Worm (Caenorhabditis elegans) whole organism, L4 larva: ENCODE measurements around the gene F39G3.2.
A peak's percentile ranks its signal among the peaks of the same experiment; 100 is the strongest.

ENCODE experiments used
- D1046.2 ChIP-seq: fragments of 200-800 bp; sonication (Bioruptor generic); IDR thresholded peaks from 2 replicates; pipeline ENCODE4 v1.3.6; 2022; ENCODE audit warnings: missing genetic modification characterization, missing compliant biosample characterization
- F10B5.3 ChIP-seq: sonication (generic microtip); optimal IDR thresholded peaks from 2 replicates; lab custom pipeline; 2016; ENCODE audit warnings: mild to moderate bottlenecking, missing genetic modification characterization, missing compliant biosample characterization
- F37D6.2 ChIP-seq: sonication (generic microtip); optimal IDR thresholded peaks from 2 replicates; lab custom pipeline; 2016; ENCODE audit warnings: mild to moderate bottlenecking, missing genetic modification characterization, missing compliant biosample characterization
- T26A8.4 ChIP-seq: fragments of 200-800 bp; sonication (Bioruptor generic); IDR thresholded peaks from 2 replicates; pipeline ENCODE4 v1.3.6; 2022; ENCODE audit warnings: missing genetic modification characterization, missing compliant biosample characterization
- Y105C5A.15 ChIP-seq: fragments of 200-800 bp; sonication (Bioruptor generic); IDR thresholded peaks from 2 replicates; pipeline ENCODE4 v1.3.6; 2022; ENCODE audit warnings: missing genetic modification characterization, missing compliant biosample characterization
- Y48G9A.11 ChIP-seq: fragments of 200-800 bp; sonication (Bioruptor generic); IDR thresholded peaks from 2 replicates; pipeline ENCODE4 v1.3.6; 2022; ENCODE audit warnings: missing genetic modification reagents, missing genetic modification characterization, missing compliant biosample characterization
- Y5F2A.4 ChIP-seq: fragments of 200-800 bp; sonication (Bioruptor generic); optimal IDR thresholded peaks from 2 replicates; lab custom pipeline; 2018; ENCODE audit warnings: mild to moderate bottlenecking, missing genetic modification characterization, missing compliant biosample characterization
- Y75B8A.6 ChIP-seq: fragments of 200-800 bp; sonication (Bioruptor generic); IDR thresholded peaks from 2 replicates; pipeline ENCODE4 v1.3.6; 2022; ENCODE audit warnings: missing genetic modification reagents, missing genetic modification characterization, missing compliant biosample characterization
- aly-2 ChIP-seq: sonication (generic microtip); optimal IDR thresholded peaks from 2 replicates; lab custom pipeline; 2018; ENCODE audit warnings: missing biosample characterization, missing genetic modification characterization
- ceh-44 ChIP-seq: fragments of 200-800 bp; sonication (Bioruptor generic); IDR thresholded peaks from 2 replicates; pipeline ENCODE4 v1.3.6; 2022; ENCODE audit warnings: missing genetic modification reagents, missing genetic modification characterization, missing compliant biosample characterization
- ceh-62 ChIP-seq: sonication (generic microtip); optimal IDR thresholded peaks from 2 replicates; lab custom pipeline; 2017; ENCODE audit warnings: missing biosample characterization, missing genetic modification characterization
- ceh-82 ChIP-seq: sonication (generic microtip); optimal IDR thresholded peaks from 2 replicates; lab custom pipeline; 2017; ENCODE audit warnings: missing biosample characterization, missing genetic modification characterization
- ctbp-1 ChIP-seq: fragments of 200-800 bp; sonication (Bioruptor generic); IDR thresholded peaks from 2 replicates; pipeline ENCODE4 v1.3.6; 2022; ENCODE audit warnings: missing genetic modification reagents, missing genetic modification characterization, missing compliant biosample characterization
- daf-12 ChIP-seq: fragments of 150-350 bp; optimal IDR thresholded peaks from 2 replicates; lab custom pipeline; 2014; ENCODE audit warnings: missing biosample characterization, missing genetic modification reagents, missing genetic modification characterization
- daf-16 ChIP-seq, 3 experiments: sonication (generic microtip); optimal IDR thresholded peaks; 2 replicates each; lab custom pipeline; 2016 to 2017; ENCODE audit warnings: missing genetic modification characterization in 3 of 3, missing genetic modification reagents in 3 of 3, mild to moderate bottlenecking in 2 of 3, missing compliant biosample characterization in 2 of 3, missing biosample characterization in 1 of 3, moderate library complexity in 1 of 3
- dpl-1 ChIP-seq: fragments of 150-350 bp; optimal IDR thresholded peaks from 2 replicates; lab custom pipeline; 2014; ENCODE audit warnings: missing biosample characterization, missing genetic modification reagents, missing genetic modification characterization
- egl-43 ChIP-seq: fragments of 200-800 bp; sonication (Bioruptor generic); IDR thresholded peaks from 2 replicates; pipeline ENCODE4 v1.3.6; 2022; ENCODE audit warnings: missing genetic modification reagents, missing genetic modification characterization, missing compliant biosample characterization
- fkh-10 ChIP-seq: fragments of 150-350 bp; optimal IDR thresholded peaks from 2 replicates; lab custom pipeline; 2014; ENCODE audit warnings: missing biosample characterization, missing genetic modification reagents, missing genetic modification characterization
- fos-1 ChIP-seq: fragments of 150-350 bp; optimal IDR thresholded peaks from 2 replicates; lab custom pipeline; 2014; ENCODE audit warnings: missing biosample characterization, missing genetic modification characterization
- gei-8 ChIP-seq: fragments of 200-800 bp; sonication (Bioruptor generic); optimal IDR thresholded peaks from 2 replicates; lab custom pipeline; 2018; ENCODE audit warnings: mild to moderate bottlenecking, missing genetic modification characterization, missing compliant biosample characterization
- hlh-30 ChIP-seq: sonication (generic microtip); optimal IDR thresholded peaks from 2 replicates; lab custom pipeline; 2017; ENCODE audit warnings: antibody characterized with exemption, mild to moderate bottlenecking, missing genetic modification characterization, missing compliant biosample characterization; ENCODE audit not compliant: insufficient read depth
- lin-15B ChIP-seq: fragments of 150-350 bp; sonication (generic microtip); optimal IDR thresholded peaks from 3 replicates; lab custom pipeline; 2014; ENCODE audit warnings: missing biosample characterization, missing genetic modification characterization
- lin-39 ChIP-seq: fragments of 150-350 bp; optimal IDR thresholded peaks from 2 replicates; lab custom pipeline; 2014; ENCODE audit warnings: missing biosample characterization, missing genetic modification reagents, missing genetic modification characterization
- lir-3 ChIP-seq: sonication (generic microtip); optimal IDR thresholded peaks from 2 replicates; lab custom pipeline; 2016; ENCODE audit warnings: mild to moderate bottlenecking, missing genetic modification characterization, missing compliant biosample characterization
- madf-5 ChIP-seq, 2 experiments: fragments of 200-800 bp; sonication (Bioruptor generic); IDR thresholded peaks; 2 replicates each; pipeline ENCODE4 v1.3.6; 2022; ENCODE audit warnings: missing compliant biosample characterization in 2 of 2, missing genetic modification characterization in 2 of 2
- mep-1 ChIP-seq: fragments of 150-350 bp; sonication (generic microtip); optimal IDR thresholded peaks from 3 replicates; lab custom pipeline; 2014; ENCODE audit warnings: missing biosample characterization, missing genetic modification characterization
- nhr-102 ChIP-seq: sonication (generic microtip); optimal IDR thresholded peaks from 2 replicates; lab custom pipeline; 2016; ENCODE audit warnings: mild to moderate bottlenecking, missing genetic modification characterization, moderate library complexity, missing compliant biosample characterization
- nhr-25 ChIP-seq: sonication (generic microtip); optimal IDR thresholded peaks from 2 replicates; lab custom pipeline; 2017; ENCODE audit warnings: missing genetic modification characterization, mild to moderate bottlenecking, missing compliant biosample characterization, antibody characterized with exemption, moderate library complexity, borderline replicate concordance; ENCODE audit not compliant: insufficient read depth
- nhr-42 ChIP-seq: fragments of 200-800 bp; sonication (Bioruptor generic); IDR thresholded peaks from 2 replicates; pipeline ENCODE4 v1.3.6; 2022; ENCODE audit warnings: missing genetic modification characterization, missing compliant biosample characterization
- nhr-6 ChIP-seq: fragments of 150-350 bp; optimal IDR thresholded peaks from 2 replicates; lab custom pipeline; 2014; ENCODE audit warnings: missing biosample characterization, missing genetic modification characterization
- nhr-77 ChIP-seq: fragments of 150-350 bp; optimal IDR thresholded peaks from 2 replicates; lab custom pipeline; 2014; ENCODE audit warnings: missing biosample characterization, missing genetic modification characterization
- pha-4 ChIP-seq, 2 experiments: fragments of 150-350 bp in 1 of 2; fragments of 200-800 bp in 1 of 2; sonication (Bioruptor generic) in 1 of 2; IDR thresholded peaks in 1 of 2; optimal IDR thresholded peaks in 1 of 2; 2 replicates each; pipeline versions ENCODE4 v1.3.6 to Lab custom; 2014 to 2022; ENCODE audit warnings: missing genetic modification characterization in 2 of 2, missing genetic modification reagents in 2 of 2, missing biosample characterization in 1 of 2, missing compliant biosample characterization in 1 of 2
- php-3 ChIP-seq: fragments of 200-800 bp; sonication (Bioruptor generic); IDR thresholded peaks from 2 replicates; pipeline ENCODE4 v1.3.6; 2022; ENCODE audit warnings: missing genetic modification reagents, missing genetic modification characterization, missing compliant biosample characterization
- saeg-2 ChIP-seq: fragments of 200-800 bp; sonication (Bioruptor generic); IDR thresholded peaks from 2 replicates; pipeline ENCODE4 v1.3.6; 2022; ENCODE audit warnings: missing genetic modification reagents, missing genetic modification characterization, missing compliant biosample characterization
- set-16 ChIP-seq: fragments of 200-800 bp; sonication (Bioruptor generic); IDR thresholded peaks from 2 replicates; pipeline ENCODE4 v1.3.6; 2022; ENCODE audit warnings: missing genetic modification reagents, missing genetic modification characterization, missing compliant biosample characterization
- spr-3 ChIP-seq: fragments of 200-800 bp; sonication (Bioruptor generic); optimal IDR thresholded peaks from 2 replicates; lab custom pipeline; 2018; ENCODE audit warnings: mild to moderate bottlenecking, missing genetic modification characterization, missing compliant biosample characterization
- tag-97 ChIP-seq: fragments of 200-800 bp; sonication (Bioruptor generic); IDR thresholded peaks from 2 replicates; pipeline ENCODE4 v1.3.6; 2022; ENCODE audit warnings: missing genetic modification characterization, missing compliant biosample characterization
- tra-1 ChIP-seq: fragments of 200-800 bp; sonication (Bioruptor generic); IDR thresholded peaks from 2 replicates; pipeline ENCODE4 v1.3.6; 2022; ENCODE audit warnings: missing genetic modification reagents, missing genetic modification characterization, missing compliant biosample characterization
- unc-130 ChIP-seq: sonication (generic microtip); optimal IDR thresholded peaks from 2 replicates; lab custom pipeline; 2016; ENCODE audit warnings: missing genetic modification reagents, missing genetic modification characterization, missing compliant biosample characterization
- zag-1 ChIP-seq: fragments of 150-350 bp; optimal IDR thresholded peaks from 2 replicates; lab custom pipeline; 2014; ENCODE audit warnings: missing biosample characterization, missing genetic modification characterization
- zfp-2 ChIP-seq: sonication (generic microtip); optimal IDR thresholded peaks from 2 replicates; lab custom pipeline; 2016; ENCODE audit warnings: mild to moderate bottlenecking, missing genetic modification characterization, missing compliant biosample characterization
- zfp-3 ChIP-seq: fragments of 200-800 bp; sonication (Bioruptor generic); conservative IDR thresholded peaks from 2 replicates; pipeline ENCODE4 v1.3.6; 2022; ENCODE audit warnings: missing genetic modification reagents, missing genetic modification characterization, missing compliant biosample characterization
- zip-11 ChIP-seq: fragments of 200-800 bp; sonication (Bioruptor generic); IDR thresholded peaks from 2 replicates; pipeline ENCODE4 v1.3.6; 2022; ENCODE audit warnings: missing genetic modification characterization, missing compliant biosample characterization
- ztf-7 ChIP-seq: fragments of 150-350 bp; optimal IDR thresholded peaks from 2 replicates; lab custom pipeline; 2014; ENCODE audit warnings: missing biosample characterization, missing genetic modification characterization

Gene F39G3.2

ce11 chrV:4687944-4688505, 49.6 kb upstream of the F39G3.2 start, which contains the start of gene K03B4.2 (continued):
- TF ChIP-seq mep-1 (tag; lab: Kevin White, UChicago) (no peak), T26A8.4 (GFP tag; lab: Robert Waterston, UW) (0 out of 2 replicates have a peak, but pooled peaks have one; percentile 21), gei-8 (no peak), tag-97 (GFP tag; lab: Robert Waterston, UW) (no peak), egl-43 (0 out of 2 replicates have a peak, but pooled peaks have one; percentile 33), zfp-2 (tag; lab: Kevin White, UChicago) (no peak), fkh-10 (GFP tag; lab: Kevin White, UChicago) (no peak), daf-16 (GFP tag; optimal IDR thresholded peaks at IDR 0.05; lab: Kevin White, UChicago) (no peak), daf-16 (tag; optimal IDR thresholded peaks at IDR 0.05; lab: Kevin White, UChicago) (peak; percentile 19), nhr-6 (tag; lab: Kevin White, UChicago) (no peak), lin-39 (no peak), madf-5 (GFP tag; IDR thresholded peaks at IDR 0.05; lab: Robert Waterston, UW) (no peak), saeg-2 (GFP tag; lab: Robert Waterston, UW) (no peak), pha-4 (GFP tag; IDR thresholded peaks at IDR 0.05; lab: Robert Waterston, UW) (no peak), pha-4 (tag; optimal IDR thresholded peaks at IDR 0.05; lab: Kevin White, UChicago) (no peak), zfp-3 (GFP tag; lab: Robert Waterston, UW) (no peak), php-3 (GFP tag; lab: Robert Waterston, UW) (no peak), lin-15B (tag; lab: Kevin White, UChicago) (no peak), dpl-1 (GFP tag; lab: Kevin White, UChicago) (no peak), zag-1 (tag; lab: Kevin White, UChicago) (no peak), ztf-7 (no peak), unc-130 (GFP tag; lab: Kevin White, UChicago) (no peak), hlh-30 (no peak), Y5F2A.4 (GFP tag; lab: Kevin White, UChicago) (no peak), nhr-42 (no peak), set-16 (GFP tag; lab: Robert Waterston, UW) (peak; percentile 86), zip-11 (no peak), ceh-62 (tag; lab: Kevin White, UChicago) (no peak), Y75B8A.6 (GFP tag; lab: Robert Waterston, UW) (no peak), ceh-82 (tag; lab: Kevin White, UChicago) (no peak), ctbp-1 (no peak), ceh-44 (GFP tag; lab: Robert Waterston, UW) (no peak), aly-2 (tag; lab: Kevin White, UChicago) (no peak), D1046.2 (GFP tag; lab: Robert Waterston, UW) (0 out of 2 replicates have a peak, but pooled peaks have one; percentile 48), F37D6.2 (tag; lab: Kevin White, UChicago) (no peak), nhr-77 (tag; lab: Kevin White, UChicago) (no peak), F10B5.3 (tag; lab: Kevin White, UChicago) (no peak), tra-1 (GFP tag; lab: Robert Waterston, UW) (no peak), nhr-102 (no peak), nhr-25 (tag; lab: Kevin White, UChicago) (no peak), fos-1 (tag; lab: Kevin White, UChicago) (no peak), spr-3 (GFP tag; lab: Kevin White, UChicago) (no peak), Y105C5A.15 (GFP tag; lab: Robert Waterston, UW) (no peak), Y48G9A.11 (GFP tag; lab: Robert Waterston, UW) (peak; percentile 66; the same call in 1 of the 2 replicates), daf-12 (tag; lab: Kevin White, UChicago) (no peak), lir-3 (tag; lab: Kevin White, UChicago) (no peak)
